In genomic region chrV:20851847-20852386, ce11 we compare ENCODE assay signal across 5 worm cellular contexts.
TF ChIP-seq lines count a peak whose summit lies in the region.

ndua-1 (minus strand) TSS chrV:20851897.

TF ChIP-seq in whole organism, L1 larva, 84 proteins besides CTCF, POLR2A, EP300 and RAD21 (continues in another document):
- TF ChIP-seq nhr-237 (tag; optimal IDR thresholded peaks at IDR 0.05; lab: Kevin White, UChicago) (no peak), fos-1 (tag; optimal IDR thresholded peaks at IDR 0.05; lab: Kevin White, UChicago) (no peak), efl-1 (optimal IDR thresholded peaks at IDR 0.05; lab: Kevin White, UChicago) (peak; percentile 10 to 44), efl-1 (GFP tag; optimal IDR thresholded peaks at IDR 0.05 in 1 of 2; lab: Kevin White, UChicago) (peak; percentile 17 to 94), lin-35 (GFP tag; optimal IDR thresholded peaks at IDR 0.05; lab: Kevin White, UChicago) (peak; percentile 6 to 43), nhr-77 (tag; optimal IDR thresholded peaks at IDR 0.05; lab: Kevin White, UChicago) (no peak), tlp-1 (tag; optimal IDR thresholded peaks at IDR 0.05; lab: Kevin White, UChicago) (no peak), C16A3.4 (tag; optimal IDR thresholded peaks at IDR 0.05; lab: Kevin White, UChicago) (no peak), ceh-63 (GFP tag; optimal IDR thresholded peaks at IDR 0.05; lab: Kevin White, UChicago) (no peak), lir-3 (tag; optimal IDR thresholded peaks at IDR 0.05; lab: Kevin White, UChicago; ENCODE audit: poor library complexity) (peak; percentile 44), pag-3 (tag; optimal IDR thresholded peaks at IDR 0.05; lab: Kevin White, UChicago; ENCODE audit: borderline replicate concordance, insufficient read depth) (no peak), tbx-2 (tag; optimal IDR thresholded peaks at IDR 0.05; lab: Kevin White, UChicago) (peak; percentile 53), sox-4 (tag; optimal IDR thresholded peaks at IDR 0.05; lab: Kevin White, UChicago) (peak; percentile 27), ces-1 (GFP tag; optimal IDR thresholded peaks at IDR 0.05; lab: Kevin White, UChicago) (no peak), C34B4.2 (tag; optimal IDR thresholded peaks at IDR 0.05; lab: Kevin White, UChicago) (no peak), nhr-84 (tag; optimal IDR thresholded peaks at IDR 0.05; lab: Kevin White, UChicago) (no peak), pqm-1 (tag; optimal IDR thresholded peaks at IDR 0.05; lab: Kevin White, UChicago) (no peak), snu-23 (GFP tag; optimal IDR thresholded peaks at IDR 0.05; lab: Kevin White, UChicago) (peak; percentile 71)

TF ChIP-seq in whole organism, L3 larva, 47 proteins besides CTCF, POLR2A, EP300 and RAD21:
- TF ChIP-seq fkh-2 (tag; optimal IDR thresholded peaks at IDR 0.05; lab: Kevin White, UChicago) (no peak), ztf-11 (tag; optimal IDR thresholded peaks at IDR 0.05; lab: Kevin White, UChicago) (no peak), snpc-4 (tag; optimal IDR thresholded peaks at IDR 0.05; lab: Kevin White, UChicago) (peak; percentile 45), nhr-11 (tag; optimal IDR thresholded peaks at IDR 0.05; lab: Kevin White, UChicago) (no peak), fos-1 (tag; optimal IDR thresholded peaks at IDR 0.05; lab: Kevin White, UChicago) (no peak), elt-1 (tag; optimal IDR thresholded peaks at IDR 0.05; lab: Kevin White, UChicago) (no peak), nhr-23 (tag; optimal IDR thresholded peaks at IDR 0.05; lab: Kevin White, UChicago) (peak; percentile 52), nhr-25 (tag; optimal IDR thresholded peaks at IDR 0.05; lab: Kevin White, UChicago) (no peak), ceh-16 (tag; optimal IDR thresholded peaks at IDR 0.05; lab: Kevin White, UChicago) (no peak), lin-39 (tag; optimal IDR thresholded peaks at IDR 0.05; lab: Kevin White, UChicago) (peak; percentile 13), fkh-10 (GFP tag; optimal IDR thresholded peaks at IDR 0.05; lab: Kevin White, UChicago) (no peak), R02D3.7 (tag; optimal IDR thresholded peaks at IDR 0.05; lab: Kevin White, UChicago) (no peak), hmg-11 (tag; optimal IDR thresholded peaks at IDR 0.05; lab: Kevin White, UChicago) (peak; percentile 85), nhr-43 (tag; optimal IDR thresholded peaks at IDR 0.05; lab: Kevin White, UChicago; ENCODE audit: poor library complexity, severe bottlenecking) (peak; percentile 65), ceh-28 (tag; optimal IDR thresholded peaks at IDR 0.05; lab: Kevin White, UChicago) (no peak), nfya-1 (tag; optimal IDR thresholded peaks at IDR 0.05; lab: Kevin White, UChicago; ENCODE audit: insufficient read depth) (peak; percentile 59)

TF ChIP-seq in whole organism, early embryonic, 17 proteins besides CTCF, POLR2A, EP300 and RAD21:
- TF ChIP-seq hmbx-1 (tag; optimal IDR thresholded peaks at IDR 0.05; lab: Kevin White, UChicago): no peak
- no peak for TF ChIP-seq tbx-11 (GFP tag; IDR thresholded peaks at IDR 0.05; lab: Robert Waterston, UW)
- TF ChIP-seq tra-4 (tag; optimal IDR thresholded peaks at IDR 0.05; lab: Kevin White, UChicago): no peak
- TF ChIP-seq F13C5.2 (tag; optimal IDR thresholded peaks at IDR 0.05; lab: Kevin White, UChicago): peak; percentile 70
- TF ChIP-seq ceh-13 (GFP tag; optimal IDR thresholded peaks at IDR 0.05; lab: Kevin White, UChicago): no peak
- peak; percentile 9 for TF ChIP-seq hmg-4 (GFP tag; optimal IDR thresholded peaks at IDR 0.05; lab: Kevin White, UChicago)
- TF ChIP-seq pes-1 (GFP tag; IDR thresholded peaks at IDR 0.05; lab: Robert Waterston, UW): 0 out of 2 replicates have a peak, but pooled peaks have one; percentile 33

TF ChIP-seq in whole organism, midembryonic, 9 proteins besides CTCF, POLR2A, EP300 and RAD21:
- TF ChIP-seq ztf-23 (GFP tag; IDR thresholded peaks at IDR 0.05; lab: Robert Waterston, UW): peak; percentile 57; the same call in 1 of the 2 replicates
- TF ChIP-seq ztf-29 (GFP tag; IDR thresholded peaks at IDR 0.05; lab: Robert Waterston, UW): no peak
- TF ChIP-seq tab-1 (GFP tag; IDR thresholded peaks at IDR 0.05; lab: Robert Waterston, UW): peak; percentile 41; the same call in 1 of the 2 replicates
- TF ChIP-seq T22C8.4 (GFP tag; IDR thresholded peaks at IDR 0.05; lab: Robert Waterston, UW): no peak
- TF ChIP-seq cog-1 (tag; optimal IDR thresholded peaks at IDR 0.05; lab: Kevin White, UChicago): no peak
- TF ChIP-seq flt-1 (GFP tag; IDR thresholded peaks at IDR 0.05; lab: Robert Waterston, UW): peak; percentile 65; the same call in 1 of the 2 replicates
- TF ChIP-seq klf-2 (GFP tag; conservative IDR thresholded peaks at IDR 0.05; lab: Robert Waterston, UW): no peak
- no peak for TF ChIP-seq ref-1 (GFP tag; conservative IDR thresholded peaks at IDR 0.05; lab: Robert Waterston, UW)
- TF ChIP-seq med-1 (GFP tag; optimal IDR thresholded peaks at IDR 0.05; lab: Kevin White, UChicago; ENCODE audit: insufficient read depth): peak; percentile 41

TF ChIP-seq in whole organism, young adult, 124 proteins besides CTCF, POLR2A, EP300 and RAD21:
- peak; percentile 26 for TF ChIP-seq snpc-1.1 (tag; optimal IDR thresholded peaks at IDR 0.05; lab: Kevin White, UChicago; ENCODE audit: insufficient read depth)
- TF ChIP-seq D2030.7 (GFP tag; IDR thresholded peaks at IDR 0.05; lab: Robert Waterston, UW): peak; percentile 49
- no peak for TF ChIP-seq F37B4.10 (GFP tag; IDR thresholded peaks at IDR 0.05; lab: Robert Waterston, UW)
- TF ChIP-seq F23B12.7 (tag; optimal IDR thresholded peaks at IDR 0.05; lab: Kevin White, UChicago; ENCODE audit: insufficient read depth): peak; percentile 50
- peak; percentile 19 for TF ChIP-seq rpc-1 (optimal IDR thresholded peaks at IDR 0.05; lab: Kevin White, UChicago)
- no peak for TF ChIP-seq rpc-1 (tag; optimal IDR thresholded peaks at IDR 0.05; lab: Kevin White, UChicago)
- no peak for TF ChIP-seq sptf-2 (GFP tag; optimal IDR thresholded peaks at IDR 0.05; lab: Kevin White, UChicago)
- TF ChIP-seq ZK185.1 (tag; optimal IDR thresholded peaks at IDR 0.05; lab: Kevin White, UChicago; ENCODE audit: poor library complexity, severe bottlenecking): peak; percentile 20
- TF ChIP-seq ama-1 (optimal IDR thresholded peaks at IDR 0.05; lab: Kevin White, UChicago): no peak
- peak in 1 of 2 experiments; percentile 28 for TF ChIP-seq ama-1 (GFP tag; optimal IDR thresholded peaks at IDR 0.05; lab: Kevin White, UChicago)
- 0 out of 2 replicates have a peak, but pooled peaks have one; percentile 30 for TF ChIP-seq mcd-1 (GFP tag; IDR thresholded peaks at IDR 0.05; lab: Robert Waterston, UW)
- TF ChIP-seq snpc-1.3 (tag; optimal IDR thresholded peaks at IDR 0.05; lab: Kevin White, UChicago; ENCODE audit: insufficient read depth): peak; percentile 17

Comparison
In these comparisons a context has a peak if more than half of its experiments do, and no peak if none do; other contexts are left out.
1. Of the 8 proteins assayed by ChIP-seq in both whole organism, young adult and whole organism, L1 larva: peak only in whole organism, young adult: none; only in whole organism, L1 larva: dpl-1, efl-1, lin-35, nhr-90, snpc-4 and unc-130; in both: none; in neither: 1; mixed calls (peak in some experiments, not most) for 1.